Worm (Caenorhabditis elegans): ENCODE measurements around the gene F14F7.7.
A peak's percentile ranks its signal among the peaks of the same experiment; 100 is the strongest.

DNA sequence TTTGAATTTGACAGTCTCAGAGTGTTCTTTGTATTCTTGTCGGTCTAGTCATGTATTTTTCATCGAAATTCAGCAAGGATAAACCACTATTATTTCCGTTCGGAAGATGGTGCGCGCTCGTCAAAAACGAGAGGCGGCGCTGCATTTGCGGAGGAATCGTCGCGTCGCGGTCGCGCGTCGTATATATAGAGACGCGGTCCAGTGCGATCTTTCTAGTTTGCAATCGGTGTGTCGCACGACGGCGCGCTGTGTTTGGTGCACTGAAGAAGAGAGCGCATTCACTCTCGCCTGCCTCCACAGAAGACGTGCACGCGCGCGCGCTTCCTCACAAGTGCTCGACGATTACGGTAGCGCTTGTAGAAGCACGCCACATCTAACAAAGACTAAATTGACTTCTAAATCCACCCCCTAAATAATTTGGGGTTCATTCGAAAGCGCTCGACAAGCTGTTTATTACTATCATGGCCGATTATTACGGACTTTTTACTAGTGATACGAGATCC is 39.9 kb downstream of the F14F7.7 start, which contains the start of gene Y39E4B.6:
- TF ChIP-seq med-1 (GFP tag; optimal IDR thresholded peaks at IDR 0.05; ENCODE audit: insufficient read depth): peak; percentile 3
- no peak for TF ChIP-seq tab-1 (GFP tag; IDR thresholded peaks at IDR 0.05)
